Worm (Caenorhabditis elegans) whole organism, L4/young adult: Measurements from ENCODE around the gene fipr-8.

ENCODE experiments used
- W03F9.2 ChIP-seq: fragments of 150-350 bp; optimal IDR thresholded peaks from 2 replicates; lab custom pipeline; 2014; ENCODE audit warnings: missing biosample characterization, missing genetic modification characterization
- dao-5 ChIP-seq: sonication (generic microtip); optimal IDR thresholded peaks from 2 replicates; lab custom pipeline; 2016; ENCODE audit warnings: missing genotype, missing genetic modification characterization, moderate library complexity, missing compliant biosample characterization
- him-1 ChIP-seq: sonication (generic microtip); optimal IDR thresholded peaks from 2 replicates; lab custom pipeline; 2016; ENCODE audit warnings: missing genotype, missing genetic modification reagents, missing genetic modification characterization, missing compliant biosample characterization

DNA sequence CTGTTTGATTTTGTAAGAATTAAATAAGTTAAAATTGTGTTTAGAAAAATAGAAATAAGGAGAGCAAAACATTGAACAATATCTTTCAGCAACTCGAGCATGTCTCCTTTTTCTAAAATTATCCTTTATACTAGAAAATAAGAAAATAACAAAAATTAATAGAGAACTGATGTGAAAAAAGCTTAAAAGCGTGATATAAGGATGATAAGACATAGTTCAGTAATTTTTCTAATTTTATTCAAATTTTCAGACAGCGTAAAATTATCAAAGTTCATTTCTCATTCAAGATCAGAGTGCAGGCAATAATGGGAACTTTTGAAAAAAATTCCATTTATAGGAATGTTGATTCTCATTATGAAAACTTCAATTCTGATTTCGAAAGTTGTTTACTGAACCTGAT is 6.4 kb downstream of the fipr-8 start, which contains the start of gene str-182:
- TF ChIP-seq him-1 (tag; lab: Kevin White, UChicago), result no peak
- no peak for TF ChIP-seq dao-5 (tag; lab: Kevin White, UChicago)
- no peak for TF ChIP-seq W03F9.2 (tag; lab: Kevin White, UChicago)
